Worm (Caenorhabditis elegans) whole organism, young adult: Measurements from ENCODE around the gene egg-2.

Experiments used
- B0035.1 ChIP-seq: sonication (generic microtip); optimal IDR thresholded peaks from 2 replicates; lab custom pipeline; 2016; ENCODE audit warnings: missing genetic modification characterization, mild to moderate bottlenecking, missing compliant biosample characterization, missing genotype, missing genetic modification reagents
- F57C9.4 ChIP-seq: sonication (generic microtip); optimal IDR thresholded peaks from 2 replicates; lab custom pipeline; 2017; ENCODE audit warnings: mild to moderate bottlenecking, missing genetic modification characterization, missing compliant biosample characterization
- T07F8.4 ChIP-seq: sonication (generic microtip); optimal IDR thresholded peaks from 2 replicates; lab custom pipeline; 2016; ENCODE audit warnings: mild to moderate bottlenecking, missing genetic modification characterization, moderate library complexity, missing compliant biosample characterization
- Y79H2A.3 ChIP-seq: fragments of 200-800 bp; sonication (Bioruptor generic); conservative IDR thresholded peaks from 2 replicates; pipeline ENCODE4 v1.3.6; 2022; ENCODE audit warnings: missing genetic modification reagents, missing genetic modification characterization, missing compliant biosample characterization
- egl-18 ChIP-seq: fragments of 200-800 bp; sonication (Bioruptor generic); IDR thresholded peaks from 2 replicates; pipeline ENCODE4 v1.3.6; 2022; ENCODE audit warnings: missing genetic modification reagents, missing genetic modification characterization, missing compliant biosample characterization
- ets-4 ChIP-seq: fragments of 200-800 bp; sonication (Bioruptor generic); optimal IDR thresholded peaks from 2 replicates; lab custom pipeline; 2018; ENCODE audit warnings: mild to moderate bottlenecking, missing genetic modification characterization, missing compliant biosample characterization
- let-607 ChIP-seq, 2 experiments: fragments of 200-800 bp in 1 of 2; sonication (Bioruptor generic) in 1 of 2; sonication (generic microtip) in 1 of 2; optimal IDR thresholded peaks; 2 replicates each; lab custom pipeline; 2016 to 2018; ENCODE audit warnings: mild to moderate bottlenecking in 2 of 2, missing compliant biosample characterization in 2 of 2, missing genetic modification characterization in 2 of 2, moderate library complexity in 2 of 2, missing genotype in 1 of 2
- mcd-1 ChIP-seq: fragments of 200-800 bp; sonication (Bioruptor generic); IDR thresholded peaks from 2 replicates; pipeline ENCODE4 v1.3.6; 2022; ENCODE audit warnings: missing genetic modification reagents, missing genetic modification characterization, missing compliant biosample characterization
- mes-4 ChIP-seq: sonication (generic microtip); optimal IDR thresholded peaks from 2 replicates; lab custom pipeline; 2016; ENCODE audit warnings: missing genotype, missing genetic modification characterization, missing compliant biosample characterization
- mxl-1 ChIP-seq: sonication (generic microtip); optimal IDR thresholded peaks from 2 replicates; lab custom pipeline; 2016; ENCODE audit warnings: missing genetic modification characterization, missing compliant biosample characterization
- nfya-1 ChIP-seq: sonication (generic microtip); optimal IDR thresholded peaks from 2 replicates; lab custom pipeline; 2017; ENCODE audit warnings: antibody characterized with exemption, missing compliant biosample characterization, missing genetic modification characterization, borderline replicate concordance; ENCODE audit not compliant: insufficient read depth
- snpc-4 ChIP-seq, 5 experiments: fragments of 150-350 bp in 1 of 5; sonication (generic microtip) in 4 of 5; optimal IDR thresholded peaks; 2 replicates each; lab custom pipeline; 2014 to 2018; ENCODE audit warnings: missing genetic modification characterization in 5 of 5, missing biosample characterization in 3 of 5, antibody characterized with exemption in 2 of 5, mild to moderate bottlenecking in 2 of 5, missing compliant biosample characterization in 2 of 5, missing genotype in 2 of 5, moderate library complexity in 2 of 5, missing genetic modification reagents in 1 of 5
- somi-1 ChIP-seq: fragments of 200-800 bp; sonication (Bioruptor generic); optimal IDR thresholded peaks from 2 replicates; lab custom pipeline; 2018; ENCODE audit warnings: mild to moderate bottlenecking, missing genetic modification characterization, missing compliant biosample characterization
- unc-62 ChIP-seq: fragments of 150-350 bp; optimal IDR thresholded peaks from 2 replicates; lab custom pipeline; 2014; ENCODE audit warnings: missing biosample characterization, missing genetic modification reagents, missing genetic modification characterization

DNA sequence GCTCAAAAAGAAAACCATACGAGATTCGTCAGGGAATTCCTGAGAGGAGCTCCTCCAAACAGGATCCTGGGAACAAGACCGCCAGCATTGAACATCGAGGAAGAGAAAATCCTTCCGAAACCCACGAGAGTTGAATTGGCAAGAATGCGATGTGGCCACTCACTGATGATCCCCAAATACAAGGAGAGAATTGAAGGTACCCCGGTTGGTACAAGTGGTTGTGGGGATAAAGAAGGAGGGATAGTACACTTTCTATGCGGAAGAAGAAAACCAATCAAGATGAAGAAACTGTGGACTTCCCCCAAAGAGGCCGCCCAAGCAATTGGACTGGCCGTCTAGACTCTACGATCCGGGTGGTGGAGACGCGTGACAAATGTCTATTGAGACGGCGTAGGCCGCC lies 2.7 kb upstream of the egg-2 start:
- TF ChIP-seq ets-4 (GFP tag; lab: Kevin White, UChicago) (no peak), snpc-4 (GFP tag; optimal IDR thresholded peaks at IDR 0.05; lab: Kevin White, UChicago) (no peak), snpc-4 (tag; optimal IDR thresholded peaks at IDR 0.05; lab: Kevin White, UChicago) (no peak), B0035.1 (tag; lab: Kevin White, UChicago) (no peak), unc-62 (GFP tag; lab: Kevin White, UChicago) (no peak), let-607 (tag; optimal IDR thresholded peaks at IDR 0.05; lab: Kevin White, UChicago) (no peak), F57C9.4 (tag; lab: Kevin White, UChicago) (no peak), nfya-1 (no peak), egl-18 (no peak), mes-4 (tag; lab: Kevin White, UChicago) (no peak), mcd-1 (GFP tag; lab: Robert Waterston, UW) (no peak), somi-1 (GFP tag; lab: Kevin White, UChicago) (no peak), T07F8.4 (tag; lab: Kevin White, UChicago) (no peak), mxl-1 (tag; lab: Kevin White, UChicago) (no peak), Y79H2A.3 (GFP tag; lab: Robert Waterston, UW) (no peak)
